Fruit fly (Drosophila melanogaster) whole organism: Measurements from ENCODE around the gene CG33111.

ENCODE experiments used
- CG8478 ChIP-seq: fragments of >200 bp; optimal IDR thresholded peaks from 2 replicates; lab custom pipeline; 2018; ENCODE audit warnings: inconsistent platforms
- Dll ChIP-seq: fragments of >200 bp; optimal IDR thresholded peaks from 2 replicates; lab custom pipeline; 2017
- EcR ChIP-seq, 2 experiments: fragments of >200 bp; optimal IDR thresholded peaks; 2 replicates each; lab custom pipeline; 2017; ENCODE audit warnings: missing biosample characterization in 2 of 2, missing genetic modification characterization in 2 of 2, missing genetic modification reagents in 2 of 2
- pan ChIP-seq: fragments of >200 bp; optimal IDR thresholded peaks from 2 replicates; lab custom pipeline; 2017

- no peak for TF ChIP-seq CG8478 (lab: Kevin White, UChicago)
- TF ChIP-seq Dll, result no peak
- TF ChIP-seq pan (lab: Kevin White, UChicago), result no peak
- no peak for TF ChIP-seq EcR (GFP tag; optimal IDR thresholded peaks at IDR 0.05; lab: Kevin White, UChicago)
Observed at dm6 chr3R:23763015-23763414, 56.0 kb downstream of the CG33111 start, which contains the start of gene udt.
